Worm (Caenorhabditis elegans): ENCODE data around the gene C15H11.10.

C15H11.10 gene

DNA sequence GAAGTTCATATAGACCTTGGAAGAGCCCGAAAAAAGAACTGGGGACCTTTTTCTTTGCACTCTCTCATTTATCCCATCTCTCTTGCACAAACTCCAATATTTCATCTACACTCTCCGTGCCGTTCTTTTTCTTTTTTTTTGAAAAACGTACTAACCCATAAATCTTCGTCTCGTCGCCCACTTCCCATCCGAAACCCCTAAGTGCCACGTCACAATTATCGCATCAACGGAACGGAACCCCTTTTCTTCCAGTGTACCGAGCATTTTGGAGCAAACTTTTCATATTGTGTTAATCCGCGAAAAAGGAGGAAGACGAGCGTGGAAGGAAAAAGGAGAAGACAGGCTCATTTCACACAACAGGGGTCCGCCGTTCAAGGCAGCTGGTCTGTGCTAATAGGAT, 22.5 kb upstream of the C15H11.10 start:
- TF ChIP-seq ZK546.5 (tag; optimal IDR thresholded peaks at IDR 0.05) (no peak), mab-5 (tag; optimal IDR thresholded peaks at IDR 0.05) (peak; percentile 45), blmp-1 (tag; optimal IDR thresholded peaks at IDR 0.05; ENCODE audit: insufficient read depth) (no peak), crh-2 (tag; optimal IDR thresholded peaks at IDR 0.05) (peak; percentile 63), zag-1 (tag; optimal IDR thresholded peaks at IDR 0.05) (peak; percentile 4), ceh-16 (tag; optimal IDR thresholded peaks at IDR 0.05) (no peak), F13H6.1 (tag; optimal IDR thresholded peaks at IDR 0.05) (no peak), lsy-2 (tag; optimal IDR thresholded peaks at IDR 0.05) (no peak)

- TF ChIP-seq zag-1 (tag; optimal IDR thresholded peaks at IDR 0.05) (no peak), sem-4 (tag; optimal IDR thresholded peaks at IDR 0.05) (no peak), sma-3 (GFP tag; optimal IDR thresholded peaks at IDR 0.05) (no peak), unc-55 (GFP tag; optimal IDR thresholded peaks at IDR 0.05) (no peak), unc-39 (tag; optimal IDR thresholded peaks at IDR 0.05) (no peak), mbf-1 (tag; optimal IDR thresholded peaks at IDR 0.05) (no peak), elt-1 (tag; optimal IDR thresholded peaks at IDR 0.05) (no peak), ZK546.5 (tag; optimal IDR thresholded peaks at IDR 0.05) (no peak), nhr-21 (tag; optimal IDR thresholded peaks at IDR 0.05) (no peak), ceh-82 (tag; optimal IDR thresholded peaks at IDR 0.05) (no peak)
Measured at ce11 chrV:14372774-14373173, 19.2 kb upstream of the C15H11.10 start, which contains the start of gene unc-39. TSS of gene unc-39 (plus strand) at chrV:14373074.

- no peak for TF ChIP-seq sma-3 (GFP tag; optimal IDR thresholded peaks at IDR 0.05)
- no peak for TF ChIP-seq unc-39 (tag; optimal IDR thresholded peaks at IDR 0.05)
- TF ChIP-seq gmeb-1 (tag; optimal IDR thresholded peaks at IDR 0.05): no peak
- TF ChIP-seq nhr-77 (tag; optimal IDR thresholded peaks at IDR 0.05): no peak
- no peak for TF ChIP-seq crh-2 (tag; optimal IDR thresholded peaks at IDR 0.05)
- TF ChIP-seq nhr-12 (tag; optimal IDR thresholded peaks at IDR 0.05): no peak
- no peak for TF ChIP-seq R02D3.7 (tag; optimal IDR thresholded peaks at IDR 0.05)
- no peak for TF ChIP-seq nhr-23 (tag; optimal IDR thresholded peaks at IDR 0.05)
Measured at ce11 chrV:14378052-14378451, 13.9 kb upstream of the C15H11.10 start.

DNA sequence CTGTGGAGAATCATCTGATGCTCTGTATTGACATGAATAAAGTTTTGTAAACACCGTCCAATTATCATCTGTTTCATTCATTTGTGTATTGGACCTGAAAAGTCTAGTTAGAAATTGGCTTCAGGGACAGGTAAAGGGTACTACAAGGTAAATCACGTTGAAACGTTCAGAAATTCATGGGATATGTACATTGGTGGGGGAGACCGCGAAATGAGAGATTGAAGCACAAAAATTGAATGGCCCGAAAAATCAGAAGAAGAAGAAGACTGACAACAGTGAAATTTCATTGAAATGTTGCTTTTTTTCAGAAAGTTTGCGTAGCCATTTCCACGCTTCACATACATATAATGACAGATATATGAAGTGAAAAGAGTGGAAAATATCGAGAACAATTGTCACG, 12.9 kb upstream of the C15H11.10 start, which contains the start of gene npr-43:
Gene npr-43 (minus strand): TSS at position 101 of the 400 bp plus-strand sequence.
- TF ChIP-seq nhr-10 (tag; optimal IDR thresholded peaks at IDR 0.05): no peak
- no peak for TF ChIP-seq skn-1 (tag; optimal IDR thresholded peaks at IDR 0.05)
- no peak for TF ChIP-seq ztf-4 (tag; optimal IDR thresholded peaks at IDR 0.05)
- TF ChIP-seq F13H6.1 (tag; optimal IDR thresholded peaks at IDR 0.05): no peak
- no peak for TF ChIP-seq ztf-11 (tag; optimal IDR thresholded peaks at IDR 0.05)
- TF ChIP-seq lin-11 (tag; optimal IDR thresholded peaks at IDR 0.05): no peak
- TF ChIP-seq nhr-129 (tag; optimal IDR thresholded peaks at IDR 0.05): no peak
- no peak for TF ChIP-seq R02D3.7 (tag; optimal IDR thresholded peaks at IDR 0.05)
- no peak for TF ChIP-seq mbf-1 (tag; optimal IDR thresholded peaks at IDR 0.05)
- TF ChIP-seq gmeb-1 (tag; optimal IDR thresholded peaks at IDR 0.05): no peak
- TF ChIP-seq ZK546.5 (tag; optimal IDR thresholded peaks at IDR 0.05): no peak
- no peak for TF ChIP-seq lin-39 (tag; optimal IDR thresholded peaks at IDR 0.05)
- TF ChIP-seq snpc-4 (tag; optimal IDR thresholded peaks at IDR 0.05): no peak
- TF ChIP-seq nhr-6 (tag; optimal IDR thresholded peaks at IDR 0.05): no peak

ce11 chrV:14380242-14380641, 11.7 kb upstream of the C15H11.10 start:
- TF ChIP-seq ztf-11 (tag; optimal IDR thresholded peaks at IDR 0.05) (no peak), lsy-2 (tag; optimal IDR thresholded peaks at IDR 0.05) (no peak), mab-5 (tag; optimal IDR thresholded peaks at IDR 0.05) (no peak), ceh-82 (tag; optimal IDR thresholded peaks at IDR 0.05) (no peak), nhr-21 (tag; optimal IDR thresholded peaks at IDR 0.05) (no peak), snpc-4 (tag; optimal IDR thresholded peaks at IDR 0.05) (no peak), unc-39 (tag; optimal IDR thresholded peaks at IDR 0.05) (no peak), fos-1 (tag; optimal IDR thresholded peaks at IDR 0.05) (no peak), blmp-1 (tag; optimal IDR thresholded peaks at IDR 0.05; ENCODE audit: insufficient read depth) (no peak), lin-11 (tag; optimal IDR thresholded peaks at IDR 0.05) (no peak), ztf-4 (tag; optimal IDR thresholded peaks at IDR 0.05) (no peak), nhr-12 (tag; optimal IDR thresholded peaks at IDR 0.05) (no peak), nhr-11 (tag; optimal IDR thresholded peaks at IDR 0.05) (no peak), ama-1 (optimal IDR thresholded peaks at IDR 0.05) (no peak), lin-39 (tag; optimal IDR thresholded peaks at IDR 0.05) (no peak)

- TF ChIP-seq lin-39 (tag; optimal IDR thresholded peaks at IDR 0.05): no peak
- TF ChIP-seq elt-1 (tag; optimal IDR thresholded peaks at IDR 0.05): no peak
- TF ChIP-seq elt-3 (tag; optimal IDR thresholded peaks at IDR 0.05): no peak
- no peak for TF ChIP-seq nhr-23 (tag; optimal IDR thresholded peaks at IDR 0.05)
- TF ChIP-seq nhr-21 (tag; optimal IDR thresholded peaks at IDR 0.05): no peak
- TF ChIP-seq aly-2 (tag; optimal IDR thresholded peaks at IDR 0.05): no peak
- TF ChIP-seq Y55F3AM.14 (GFP tag; optimal IDR thresholded peaks at IDR 0.05): no peak
- no peak for TF ChIP-seq zag-1 (tag; optimal IDR thresholded peaks at IDR 0.05)
- TF ChIP-seq ama-1 (optimal IDR thresholded peaks at IDR 0.05): no peak
- TF ChIP-seq unc-39 (tag; optimal IDR thresholded peaks at IDR 0.05): no peak
- no peak for TF ChIP-seq nhr-237 (tag; optimal IDR thresholded peaks at IDR 0.05)
Measured at ce11 chrV:14393504-14393903, 1.6 kb downstream of the C15H11.10 start, which contains the start of gene C15H11.1. TSS of gene C15H11.1 (plus strand) at chrV:14393804.

All from whole organism, L2 larva.